In the genomic region with DNA sequence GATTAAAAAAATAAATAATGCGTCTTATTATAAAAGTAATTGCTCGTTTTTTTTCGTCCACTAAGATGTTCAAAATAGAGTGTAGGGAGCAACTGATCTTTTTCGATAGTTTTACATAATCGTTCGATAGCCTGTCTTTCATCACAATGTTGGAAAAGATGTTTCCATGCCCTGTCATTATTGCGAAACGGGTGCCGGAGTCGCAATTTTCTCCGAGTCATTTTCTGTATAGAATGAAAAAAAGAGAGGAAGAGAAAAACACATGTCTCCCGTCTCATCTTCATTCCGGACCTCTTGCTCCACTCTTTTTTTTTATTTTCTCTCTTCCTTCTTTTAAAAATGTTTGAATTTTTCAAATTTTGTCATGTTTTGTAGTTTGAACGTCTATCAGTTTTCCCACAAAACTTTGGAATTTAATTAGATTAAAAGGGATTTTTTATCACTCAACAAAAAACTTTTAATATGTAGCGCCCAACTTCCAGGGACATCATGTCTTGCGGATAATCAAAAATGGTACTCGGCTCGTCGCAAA, we compare ENCODE assay signal across 1 worm cellular context.
TF ChIP-seq lines count a peak whose summit lies in the region.

A gene (plus strand): TSS at position 482 of the 532 bp plus-strand sequence.

TF ChIP-seq in whole organism, L1 larva, 84 proteins besides CTCF, POLR2A, EP300 and RAD21 (continued from another document):
- TF ChIP-seq nhr-47 (tag; optimal IDR thresholded peaks at IDR 0.05; lab: Kevin White, UChicago) (no peak), grh-1 (GFP tag; IDR thresholded peaks at IDR 0.05; lab: Robert Waterston, UW) (no peak), lsy-2 (tag; optimal IDR thresholded peaks at IDR 0.05; lab: Kevin White, UChicago) (peak in 1 of 2 experiments; percentile 0), C04F5.9 (tag; optimal IDR thresholded peaks at IDR 0.05; lab: Kevin White, UChicago) (no peak), ceh-82 (tag; optimal IDR thresholded peaks at IDR 0.05; lab: Kevin White, UChicago) (peak in 1 of 3 experiments; percentile 3), zip-4 (GFP tag; optimal IDR thresholded peaks at IDR 0.05; lab: Kevin White, UChicago) (no peak)
TF ChIP-seq in whole organism, L1 larva: peak in this region for 6.
